Worm (Caenorhabditis elegans) whole organism, midembryonic: ENCODE measurements around the gene T28F3.11.

Experiments
- T22C8.4 ChIP-seq: fragments of 200-800 bp; sonication (Bioruptor generic); IDR thresholded peaks from 2 replicates; pipeline ENCODE4 v1.3.6; 2022; ENCODE audit warnings: missing genetic modification characterization, missing compliant biosample characterization
- cog-1 ChIP-seq: sonication (generic microtip); optimal IDR thresholded peaks from 2 replicates; lab custom pipeline; 2016; ENCODE audit warnings: missing genetic modification characterization, missing compliant biosample characterization
- flt-1 ChIP-seq: fragments of 200-800 bp; sonication (Bioruptor generic); IDR thresholded peaks from 2 replicates; pipeline ENCODE4 v1.3.6; 2022; ENCODE audit warnings: missing genetic modification characterization, missing compliant biosample characterization
- klf-2 ChIP-seq: fragments of 200-800 bp; sonication (Bioruptor generic); conservative IDR thresholded peaks from 2 replicates; pipeline ENCODE4 v1.3.6; 2022; ENCODE audit warnings: missing genetic modification reagents, missing genetic modification characterization, missing compliant biosample characterization
- med-1 ChIP-seq: sonication (generic microtip); optimal IDR thresholded peaks from 2 replicates; lab custom pipeline; 2017; ENCODE audit warnings: missing genetic modification characterization, mild to moderate bottlenecking, missing compliant biosample characterization, antibody characterized with exemption, missing genetic modification reagents; ENCODE audit not compliant: insufficient read depth
- ref-1 ChIP-seq: fragments of 200-800 bp; sonication (Bioruptor generic); conservative IDR thresholded peaks from 2 replicates; pipeline ENCODE4 v1.3.6; 2022; ENCODE audit warnings: missing genetic modification reagents, missing genetic modification characterization, missing compliant biosample characterization
- tab-1 ChIP-seq: fragments of 200-800 bp; sonication (Bioruptor generic); IDR thresholded peaks from 2 replicates; pipeline ENCODE4 v1.3.6; 2022; ENCODE audit warnings: missing genetic modification characterization, missing compliant biosample characterization
- ztf-23 ChIP-seq: fragments of 200-800 bp; sonication (Bioruptor generic); IDR thresholded peaks from 2 replicates; pipeline ENCODE4 v1.3.6; 2022; ENCODE audit warnings: missing genetic modification reagents, missing genetic modification characterization, missing compliant biosample characterization
- ztf-29 ChIP-seq: fragments of 200-800 bp; sonication (Bioruptor generic); IDR thresholded peaks from 2 replicates; pipeline ENCODE4 v1.3.6; 2022; ENCODE audit warnings: missing genetic modification reagents, missing genetic modification characterization, missing compliant biosample characterization

T28F3.11 gene

DNA sequence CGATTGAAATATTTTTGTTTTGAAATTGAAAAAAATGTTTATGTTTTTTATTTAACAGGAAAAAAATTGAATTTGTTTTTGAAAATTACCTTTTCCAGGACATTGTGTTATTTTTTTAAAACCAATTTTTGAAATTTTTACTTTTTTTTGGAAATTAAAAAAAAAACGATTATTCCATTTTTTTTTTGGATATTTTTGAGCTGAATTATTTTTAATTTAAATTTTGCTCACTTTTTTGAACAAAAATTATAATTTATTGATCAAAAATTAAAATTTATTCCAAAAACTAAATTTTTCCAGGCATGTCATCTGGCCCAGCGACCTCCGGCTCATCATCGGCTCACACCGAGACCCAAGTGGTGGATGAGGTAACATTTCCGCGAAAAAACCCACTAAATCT is 36.5 kb downstream of the T28F3.11 start, which contains the start of gene gtf-2E1:
gtf-2E1 (plus strand) TSS at position 301 of the 400 bp plus-strand sequence.
- TF ChIP-seq klf-2 (GFP tag; lab: Robert Waterston, UW) (no peak), tab-1 (GFP tag; lab: Robert Waterston, UW) (no peak), ztf-29 (no peak), ztf-23 (no peak), T22C8.4 (GFP tag; lab: Robert Waterston, UW) (no peak), flt-1 (GFP tag; lab: Robert Waterston, UW) (no peak), cog-1 (tag; lab: Kevin White, UChicago) (no peak), med-1 (GFP tag; lab: Kevin White, UChicago) (no peak), ref-1 (GFP tag; lab: Robert Waterston, UW) (no peak)

DNA sequence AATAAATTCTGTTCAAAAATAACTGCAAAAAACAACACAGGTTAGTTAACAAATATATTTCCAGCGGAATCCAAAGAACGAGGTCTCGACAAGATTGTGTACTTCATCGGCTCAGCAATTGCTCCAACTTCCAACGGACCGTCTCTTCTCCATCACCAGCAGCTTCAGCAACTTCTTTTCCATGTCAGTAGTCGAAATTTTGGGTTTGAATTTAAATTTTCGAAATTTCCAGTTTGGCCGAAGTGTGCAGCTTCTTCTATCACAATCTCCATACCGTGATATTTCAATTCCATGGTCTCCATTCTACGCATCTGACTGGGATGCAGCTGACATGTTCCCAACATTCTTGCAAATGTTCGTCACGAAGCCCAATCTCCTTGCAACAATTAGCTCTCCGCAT is 38.0 kb downstream of the T28F3.11 start:
- TF ChIP-seq tab-1 (GFP tag; lab: Robert Waterston, UW) (no peak), cog-1 (tag; lab: Kevin White, UChicago) (no peak), T22C8.4 (GFP tag; lab: Robert Waterston, UW) (no peak), ref-1 (GFP tag; lab: Robert Waterston, UW) (no peak), flt-1 (GFP tag; lab: Robert Waterston, UW) (no peak), med-1 (GFP tag; lab: Kevin White, UChicago) (no peak), klf-2 (GFP tag; lab: Robert Waterston, UW) (no peak), ztf-29 (no peak), ztf-23 (no peak)

DNA sequence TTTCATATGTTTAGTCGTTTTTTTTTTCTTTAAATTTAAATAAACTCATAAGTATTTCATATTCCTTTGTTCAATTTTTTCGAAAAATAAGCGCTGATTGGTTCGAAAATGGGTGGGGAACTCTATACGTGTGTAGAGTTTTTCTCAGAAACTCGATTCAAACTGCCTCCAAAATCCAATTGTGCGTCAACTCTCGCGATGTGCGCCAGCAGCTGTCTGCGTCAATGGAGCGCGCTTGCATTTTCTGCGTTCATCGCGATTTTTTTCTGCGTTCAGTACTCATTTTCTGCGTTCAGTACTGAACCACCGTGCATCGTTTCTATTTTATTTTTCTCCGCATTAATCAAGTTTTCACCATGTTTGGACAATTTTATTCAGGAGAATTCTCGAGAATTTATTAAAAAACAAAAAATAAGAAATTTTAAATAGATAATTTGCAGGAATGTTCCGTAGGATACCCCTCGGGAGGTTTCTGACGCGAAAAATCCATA is 41.7 kb downstream of the T28F3.11 start, which contains the start of gene eelo-2:
eelo-2 (plus strand) TSS at position 441 of the 491 bp plus-strand sequence.
- TF ChIP-seq klf-2 (GFP tag; lab: Robert Waterston, UW): no peak
- no peak for TF ChIP-seq T22C8.4 (GFP tag; lab: Robert Waterston, UW)
- TF ChIP-seq ref-1 (GFP tag; lab: Robert Waterston, UW): no peak
- no peak for TF ChIP-seq med-1 (GFP tag; lab: Kevin White, UChicago)
- TF ChIP-seq cog-1 (tag; lab: Kevin White, UChicago): peak; percentile 81
- TF ChIP-seq ztf-29: peak; percentile 70
- peak; percentile 86 for TF ChIP-seq flt-1 (GFP tag; lab: Robert Waterston, UW)
- peak; percentile 84 for TF ChIP-seq ztf-23
- TF ChIP-seq tab-1 (GFP tag; lab: Robert Waterston, UW): no peak; the same call in 1 of the 2 replicates

DNA sequence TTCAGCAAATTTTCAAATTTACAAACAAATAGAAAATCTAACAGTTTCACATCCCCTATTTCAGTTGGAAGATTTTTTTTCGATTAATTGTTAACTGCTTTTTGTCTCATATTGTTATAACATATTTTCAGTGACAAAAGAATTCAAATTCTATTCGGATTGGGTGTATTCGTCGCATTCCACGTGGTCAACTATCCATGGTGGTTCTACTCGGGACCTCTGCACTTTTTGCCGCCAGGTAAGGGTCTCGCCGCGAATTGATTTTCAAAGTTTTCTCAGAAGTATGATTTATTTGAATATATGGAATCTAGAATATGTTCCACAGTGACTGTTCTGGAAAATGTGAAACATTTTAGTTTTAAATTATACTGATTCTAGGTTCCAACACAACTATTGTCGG is 42.9 kb downstream of the T28F3.11 start:
- TF ChIP-seq tab-1 (GFP tag; lab: Robert Waterston, UW) (no peak), klf-2 (GFP tag; lab: Robert Waterston, UW) (no peak), T22C8.4 (GFP tag; lab: Robert Waterston, UW) (no peak), med-1 (GFP tag; lab: Kevin White, UChicago) (no peak), cog-1 (tag; lab: Kevin White, UChicago) (no peak), ztf-23 (no peak), ztf-29 (no peak)

DNA sequence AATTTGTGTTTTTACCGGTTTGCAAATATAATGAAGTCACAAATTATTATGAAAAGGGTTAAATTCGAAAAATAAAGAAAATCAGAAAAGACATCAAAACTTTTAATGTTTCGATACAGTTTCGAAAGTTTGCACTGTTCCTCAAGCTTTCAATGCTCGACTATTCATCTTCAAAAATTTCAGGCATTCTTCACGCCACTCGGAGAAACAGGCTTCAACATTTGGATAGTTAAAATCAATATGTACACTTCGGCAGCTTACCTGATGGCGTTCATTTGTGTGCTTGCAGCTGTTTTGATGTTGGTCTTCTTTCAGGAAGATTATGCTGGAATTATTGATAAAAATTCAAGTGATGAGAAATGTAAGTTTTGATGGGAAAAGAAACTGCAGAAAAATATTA is 44.3 kb downstream of the T28F3.11 start:
- no peak for TF ChIP-seq klf-2 (GFP tag; lab: Robert Waterston, UW)
- TF ChIP-seq flt-1 (GFP tag; lab: Robert Waterston, UW): no peak
- no peak for TF ChIP-seq tab-1 (GFP tag; lab: Robert Waterston, UW)
- no peak for TF ChIP-seq ztf-29
- TF ChIP-seq med-1 (GFP tag; lab: Kevin White, UChicago): no peak
- no peak for TF ChIP-seq ztf-23
- no peak for TF ChIP-seq T22C8.4 (GFP tag; lab: Robert Waterston, UW)
- TF ChIP-seq ref-1 (GFP tag; lab: Robert Waterston, UW): no peak
- TF ChIP-seq cog-1 (tag; lab: Kevin White, UChicago): no peak

DNA sequence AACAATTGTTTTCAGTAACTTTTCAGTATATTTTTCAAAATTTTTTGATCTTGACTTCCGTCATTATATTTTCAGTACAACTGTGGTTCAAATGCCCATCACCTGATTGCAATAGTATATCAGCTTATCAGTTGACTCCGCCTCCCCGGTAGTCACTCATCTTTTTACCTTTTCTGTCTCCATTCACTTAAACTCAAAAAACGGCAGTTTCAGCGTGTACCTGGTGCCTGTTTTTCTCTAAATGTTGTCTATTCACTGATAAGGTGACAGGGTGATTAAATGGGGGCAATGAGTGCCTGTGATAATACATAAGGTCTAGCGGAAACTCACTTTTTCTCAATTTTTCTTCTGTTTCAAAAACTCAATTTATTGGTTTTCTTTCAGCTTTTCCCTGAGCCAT is 46.3 kb downstream of the T28F3.11 start, which contains the start of gene ZK550.2:
ZK550.2 (plus strand) TSS at position 385 of the 400 bp plus-strand sequence.
- TF ChIP-seq cog-1 (tag; lab: Kevin White, UChicago) (no peak), ztf-23 (no peak), ref-1 (GFP tag; lab: Robert Waterston, UW) (no peak), flt-1 (GFP tag; lab: Robert Waterston, UW) (no peak), T22C8.4 (GFP tag; lab: Robert Waterston, UW) (no peak), med-1 (GFP tag; lab: Kevin White, UChicago) (no peak), klf-2 (GFP tag; lab: Robert Waterston, UW) (no peak), ztf-29 (no peak), tab-1 (GFP tag; lab: Robert Waterston, UW) (no peak)
